Worm (Caenorhabditis elegans) whole organism, late embryonic: ENCODE measurements around the gene pqn-16.

Experiments
- C08G9.2 ChIP-seq: sonication (generic microtip); optimal IDR thresholded peaks from 2 replicates; lab custom pipeline; 2016; ENCODE audit warnings: mild to moderate bottlenecking, missing genetic modification characterization, moderate library complexity, missing compliant biosample characterization
- ama-1 ChIP-seq: fragments of 150-350 bp; optimal IDR thresholded peaks from 2 replicates; lab custom pipeline; 2014
- dve-1 ChIP-seq: sonication (generic microtip); optimal IDR thresholded peaks from 2 replicates; lab custom pipeline; 2017; ENCODE audit warnings: antibody characterized with exemption, mild to moderate bottlenecking, missing genetic modification characterization, missing compliant biosample characterization
- elt-2 ChIP-seq: sonication (generic microtip); optimal IDR thresholded peaks from 2 replicates; lab custom pipeline; 2016; ENCODE audit warnings: missing genetic modification reagents, missing genetic modification characterization, missing compliant biosample characterization
- fkh-10 ChIP-seq: fragments of 150-350 bp; optimal IDR thresholded peaks from 2 replicates; lab custom pipeline; 2014; ENCODE audit warnings: missing biosample characterization, missing genetic modification reagents, missing genetic modification characterization
- lin-11 ChIP-seq: fragments of 200-800 bp; sonication (Bioruptor generic); optimal IDR thresholded peaks from 2 replicates; lab custom pipeline; 2018; ENCODE audit warnings: mild to moderate bottlenecking, missing genetic modification characterization, missing compliant biosample characterization
- odd-2 ChIP-seq: sonication (generic microtip); optimal IDR thresholded peaks from 2 replicates; lab custom pipeline; 2017; ENCODE audit warnings: antibody characterized with exemption, mild to moderate bottlenecking, missing genetic modification characterization, missing compliant biosample characterization
- pat-9 ChIP-seq: fragments of 200-800 bp; sonication (Bioruptor generic); optimal IDR thresholded peaks from 2 replicates; lab custom pipeline; 2018; ENCODE audit warnings: mild to moderate bottlenecking, missing genetic modification characterization, moderate library complexity, missing compliant biosample characterization
- tbx-2 ChIP-seq: sonication (generic microtip); optimal IDR thresholded peaks from 2 replicates; lab custom pipeline; 2016; ENCODE audit warnings: missing genetic modification characterization, missing compliant biosample characterization

- TF ChIP-seq elt-2 (tag; lab: Kevin White, UChicago) = no peak
- no peak for TF ChIP-seq dve-1 (tag; lab: Kevin White, UChicago)
- TF ChIP-seq pat-9 = no peak
- no peak for TF ChIP-seq ama-1 (lab: Kevin White, UChicago)
- TF ChIP-seq tbx-2 (tag; lab: Kevin White, UChicago) = no peak
- TF ChIP-seq C08G9.2 (tag; lab: Kevin White, UChicago) = no peak
- TF ChIP-seq lin-11 (tag; lab: Kevin White, UChicago) = no peak
- TF ChIP-seq odd-2 (tag; lab: Kevin White, UChicago) = no peak
- TF ChIP-seq fkh-10 (GFP tag; lab: Kevin White, UChicago) = no peak
Measured at ce11 chrV:9172989-9173388, 900 bp upstream of the pqn-16 start, which contains the start of gene gad-3.
